Worm (Caenorhabditis elegans): Measurements from ENCODE around the gene F38B2.4.

The F38B2.4 gene

DNA sequence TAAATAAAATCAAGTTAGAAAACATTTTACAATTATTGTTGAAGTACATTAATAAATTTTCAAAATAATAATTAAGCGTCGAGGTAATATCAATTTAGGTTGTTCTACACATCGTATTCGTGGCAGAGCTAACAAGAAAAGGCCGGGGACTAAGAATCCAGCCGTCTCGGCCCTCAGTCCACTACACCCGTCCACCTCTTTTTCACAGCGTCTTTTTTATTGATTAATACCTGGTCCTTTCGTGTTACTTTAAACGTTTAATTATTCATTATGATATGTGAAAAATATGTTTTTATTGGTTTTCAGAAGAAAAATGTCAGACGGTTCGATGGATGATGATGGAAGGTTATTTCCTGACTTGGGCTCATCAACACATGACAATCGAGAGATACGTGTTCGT, 19.5 kb upstream of the F38B2.4 start, which contains the start of gene vhl-1:
Gene vhl-1 (plus strand): TSS at position 301 of the 400 bp plus-strand sequence.
- TF ChIP-seq Y55F3AM.14 (GFP tag; optimal IDR thresholded peaks at IDR 0.05) (no peak), crh-2 (tag; optimal IDR thresholded peaks at IDR 0.05) (no peak), sma-3 (GFP tag; optimal IDR thresholded peaks at IDR 0.05) (no peak), nhr-237 (tag; optimal IDR thresholded peaks at IDR 0.05) (no peak), F13H6.1 (tag; optimal IDR thresholded peaks at IDR 0.05) (no peak), aly-2 (tag; optimal IDR thresholded peaks at IDR 0.05) (no peak), peb-1 (tag; optimal IDR thresholded peaks at IDR 0.05) (no peak), skn-1 (tag; optimal IDR thresholded peaks at IDR 0.05) (no peak), egl-27 (tag; optimal IDR thresholded peaks at IDR 0.05) (no peak), nhr-10 (tag; optimal IDR thresholded peaks at IDR 0.05) (no peak), nhr-6 (tag; optimal IDR thresholded peaks at IDR 0.05) (no peak), zag-1 (tag; optimal IDR thresholded peaks at IDR 0.05) (no peak), nhr-129 (tag; optimal IDR thresholded peaks at IDR 0.05) (no peak), ama-1 (optimal IDR thresholded peaks at IDR 0.05) (no peak), ztf-11 (tag; optimal IDR thresholded peaks at IDR 0.05) (no peak)

DNA sequence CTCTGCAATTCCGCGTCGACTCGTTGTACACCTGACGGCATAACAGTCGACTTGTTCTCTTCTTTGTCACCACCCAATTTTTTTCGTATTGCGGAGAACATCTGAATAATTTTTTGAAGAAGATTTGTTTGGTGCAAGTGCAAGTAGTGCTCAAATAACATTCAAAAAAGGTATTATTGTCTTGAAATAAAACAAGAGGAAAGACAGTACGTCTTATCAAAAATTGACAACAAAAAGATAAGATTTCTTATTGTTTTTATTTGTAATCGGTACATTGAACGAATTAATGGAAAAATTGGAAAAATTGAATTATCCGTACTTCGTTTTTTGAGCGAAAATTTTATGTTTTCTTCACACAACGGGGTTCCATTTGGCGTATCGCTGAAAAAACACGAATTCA, 18.3 kb upstream of the F38B2.4 start, which contains the start of gene F08G12.1:
Gene F08G12.1 (minus strand): TSS at position 101 of the 400 bp plus-strand sequence.
- TF ChIP-seq lsy-2 (tag; optimal IDR thresholded peaks at IDR 0.05) (no peak), ztf-11 (tag; optimal IDR thresholded peaks at IDR 0.05) (no peak), lin-39 (tag; optimal IDR thresholded peaks at IDR 0.05) (no peak), unc-62 (GFP tag; optimal IDR thresholded peaks at IDR 0.05) (no peak), nhr-129 (tag; optimal IDR thresholded peaks at IDR 0.05) (no peak), snpc-4 (tag; optimal IDR thresholded peaks at IDR 0.05) (no peak), elt-3 (tag; optimal IDR thresholded peaks at IDR 0.05) (no peak), ama-1 (optimal IDR thresholded peaks at IDR 0.05) (no peak), lin-11 (tag; optimal IDR thresholded peaks at IDR 0.05) (no peak), crh-2 (tag; optimal IDR thresholded peaks at IDR 0.05) (no peak), nhr-237 (tag; optimal IDR thresholded peaks at IDR 0.05) (no peak), nhr-77 (tag; optimal IDR thresholded peaks at IDR 0.05) (no peak), alr-1 (tag; optimal IDR thresholded peaks at IDR 0.05) (no peak), skn-1 (tag; optimal IDR thresholded peaks at IDR 0.05) (no peak), zag-1 (tag; optimal IDR thresholded peaks at IDR 0.05) (no peak), mab-5 (tag; optimal IDR thresholded peaks at IDR 0.05) (no peak)

DNA sequence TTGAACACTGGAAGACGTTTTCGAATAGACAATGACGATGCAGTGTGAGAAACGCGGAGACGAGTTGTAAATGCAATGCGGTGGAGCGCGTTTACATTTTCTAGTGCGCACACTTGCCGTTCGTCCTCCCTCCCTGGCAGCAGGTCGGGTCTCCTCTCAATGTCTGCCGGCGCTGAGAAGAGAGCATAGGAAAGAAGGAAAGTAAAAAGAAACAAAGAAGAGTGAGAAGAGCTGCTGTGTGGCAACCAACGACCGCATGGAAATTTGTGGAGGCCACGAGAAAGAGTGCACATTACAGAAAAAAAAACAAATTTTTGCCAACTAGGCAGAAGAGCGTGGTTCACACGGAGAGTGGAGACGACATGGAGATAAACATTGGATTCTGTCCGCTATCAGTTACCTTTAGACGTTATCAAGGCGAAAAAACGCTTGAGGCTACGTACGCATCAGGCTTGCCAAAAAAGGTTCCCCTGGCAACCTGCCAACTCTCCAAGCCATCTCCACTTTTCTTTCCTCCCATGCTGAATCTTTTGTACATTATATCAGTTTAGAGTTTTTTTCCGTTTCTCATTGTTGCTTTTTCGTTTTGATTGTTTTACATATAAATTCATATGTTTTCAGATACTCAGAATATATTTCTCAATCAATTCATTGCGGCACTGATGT, 12.3 kb upstream of the F38B2.4 start, which contains the start of the genes snrp-40.1 and F08G12.3:
Gene snrp-40.1 (minus strand): TSS at position 143 of the 666 bp plus-strand sequence.
Gene F08G12.3 (plus strand): TSS at position 616 of the 666 bp plus-strand sequence.
- TF ChIP-seq crh-2 (tag; optimal IDR thresholded peaks at IDR 0.05) (peak; percentile 89), C34F6.9 (tag; optimal IDR thresholded peaks at IDR 0.05) (peak; percentile 94), lin-39 (tag; optimal IDR thresholded peaks at IDR 0.05) (no peak), ztf-4 (tag; optimal IDR thresholded peaks at IDR 0.05) (peak; percentile 59), nhr-12 (tag; optimal IDR thresholded peaks at IDR 0.05) (no peak), lin-11 (tag; optimal IDR thresholded peaks at IDR 0.05) (peak; percentile 61), Y55F3AM.14 (GFP tag; optimal IDR thresholded peaks at IDR 0.05) (peak; percentile 31), zag-1 (tag; optimal IDR thresholded peaks at IDR 0.05) (peak; percentile 71), sem-4 (tag; optimal IDR thresholded peaks at IDR 0.05) (peak; percentile 62), ZK546.5 (tag; optimal IDR thresholded peaks at IDR 0.05) (no peak), mdl-1 (tag; optimal IDR thresholded peaks at IDR 0.05) (peak; percentile 20 to 53), snpc-4 (tag; optimal IDR thresholded peaks at IDR 0.05) (peak; percentile 72), unc-55 (GFP tag; optimal IDR thresholded peaks at IDR 0.05) (peak; percentile 87), mbf-1 (tag; optimal IDR thresholded peaks at IDR 0.05) (no peak), R02D3.7 (tag; optimal IDR thresholded peaks at IDR 0.05) (no peak), ztf-11 (tag; optimal IDR thresholded peaks at IDR 0.05) (no peak), elt-1 (tag; optimal IDR thresholded peaks at IDR 0.05) (no peak), aly-2 (tag; optimal IDR thresholded peaks at IDR 0.05) (no peak), fos-1 (tag; optimal IDR thresholded peaks at IDR 0.05) (peak; percentile 86), ztf-1 (GFP tag; conservative IDR thresholded peaks at IDR 0.05) (no peak), lin-13 (GFP tag; optimal IDR thresholded peaks at IDR 0.05) (peak; percentile 85), ceh-82 (tag; optimal IDR thresholded peaks at IDR 0.05) (no peak), lsy-2 (tag; optimal IDR thresholded peaks at IDR 0.05) (peak; percentile 36 to 78), nhr-10 (tag; optimal IDR thresholded peaks at IDR 0.05) (no peak), nhr-25 (tag; optimal IDR thresholded peaks at IDR 0.05) (peak; percentile 78), nhr-77 (tag; optimal IDR thresholded peaks at IDR 0.05) (no peak), mab-5 (tag; optimal IDR thresholded peaks at IDR 0.05) (peak; percentile 59), gmeb-1 (tag; optimal IDR thresholded peaks at IDR 0.05) (peak; percentile 46), F13H6.1 (tag; optimal IDR thresholded peaks at IDR 0.05) (peak; percentile 89), ceh-16 (tag; optimal IDR thresholded peaks at IDR 0.05) (no peak), unc-62 (GFP tag; optimal IDR thresholded peaks at IDR 0.05) (no peak), nhr-23 (tag; optimal IDR thresholded peaks at IDR 0.05) (no peak), blmp-1 (tag; optimal IDR thresholded peaks at IDR 0.05; ENCODE audit: insufficient read depth) (no peak), egl-27 (tag; optimal IDR thresholded peaks at IDR 0.05) (no peak), nhr-11 (tag; optimal IDR thresholded peaks at IDR 0.05) (no peak), sma-9 (GFP tag; optimal IDR thresholded peaks at IDR 0.05) (peak; percentile 82), sma-9 (tag; optimal IDR thresholded peaks at IDR 0.05) (no peak), nhr-21 (tag; optimal IDR thresholded peaks at IDR 0.05) (peak; percentile 37), nhr-129 (tag; optimal IDR thresholded peaks at IDR 0.05) (peak; percentile 90), peb-1 (tag; optimal IDR thresholded peaks at IDR 0.05) (peak; percentile 87), elt-3 (tag; optimal IDR thresholded peaks at IDR 0.05) (no peak)
